Fruit fly (Drosophila melanogaster) whole organism, pupa: ENCODE measurements around the gene CG34409.

Experiments used
- CG10348 ChIP-seq: fragments of 200-800 bp; sonication (Bioruptor generic); IDR thresholded peaks from 2 replicates; pipeline ENCODE4 v1.3.6; 2022; ENCODE audit warnings: missing biosample characterization, missing genetic modification characterization
- CG12605 ChIP-seq: fragments of 200-800 bp; sonication (Bioruptor generic); IDR thresholded peaks from 2 replicates; pipeline ENCODE4 v1.3.6; 2022; ENCODE audit warnings: missing biosample characterization, missing genetic modification characterization
- CG13204 ChIP-seq: fragments of 200-800 bp; sonication (Bioruptor generic); optimal IDR thresholded peaks from 2 replicates; lab custom pipeline; 2018; ENCODE audit warnings: missing biosample characterization, mild to moderate bottlenecking, missing genetic modification characterization, moderate library complexity
- CG15710 ChIP-seq: fragments of 200-800 bp; sonication (Bioruptor generic); optimal IDR thresholded peaks from 2 replicates; lab custom pipeline; 2018; ENCODE audit warnings: missing biosample characterization, mild to moderate bottlenecking, missing genetic modification characterization, moderate library complexity
- CG17806 ChIP-seq: fragments of 200-800 bp; sonication (Bioruptor generic); optimal IDR thresholded peaks from 2 replicates; lab custom pipeline; 2018; ENCODE audit warnings: missing biosample characterization, mild to moderate bottlenecking, missing genetic modification characterization, moderate library complexity
- CG32121 ChIP-seq: fragments of 200-800 bp; sonication (Bioruptor generic); IDR thresholded peaks from 2 replicates; pipeline ENCODE4 v1.3.6; 2022; ENCODE audit warnings: missing biosample characterization, missing genetic modification characterization
- CG8159 ChIP-seq: fragments of 200-800 bp; sonication (Bioruptor generic); optimal IDR thresholded peaks from 3 replicates; lab custom pipeline; 2018; ENCODE audit warnings: missing biosample characterization, mild to moderate bottlenecking, missing genetic modification characterization, moderate library complexity
- CG8301 ChIP-seq: fragments of 200-800 bp; sonication (Bioruptor generic); optimal IDR thresholded peaks from 2 replicates; lab custom pipeline; 2018; ENCODE audit warnings: missing biosample characterization, mild to moderate bottlenecking, missing genetic modification characterization
- CG9948 ChIP-seq: fragments of 200-800 bp; sonication (Bioruptor generic); optimal IDR thresholded peaks from 2 replicates; lab custom pipeline; 2018; ENCODE audit warnings: missing biosample characterization, mild to moderate bottlenecking, missing genetic modification characterization, moderate library complexity
- EcR ChIP-seq: fragments of 200-800 bp; sonication (Bioruptor generic); optimal IDR thresholded peaks from 3 replicates; lab custom pipeline; 2019; ENCODE audit warnings: missing biosample characterization, missing genetic modification characterization, mild to moderate bottlenecking, moderate library complexity, missing genetic modification reagents

dm6 chr3R:9701148-9701703, 44.9 kb downstream of the CG34409 start:
- TF ChIP-seq CG15710 (tag; lab: Kevin White, UChicago) (no peak), CG13204 (GFP tag; lab: Kevin White, UChicago) (no peak), EcR (no peak), CG8159 (no peak), CG32121 (GFP tag; lab: Robert Waterston, UW) (no peak), CG12605 (no peak), CG10348 (GFP tag; lab: Robert Waterston, UW) (no peak), CG8301 (tag; lab: Kevin White, UChicago) (no peak), CG9948 (tag; lab: Kevin White, UChicago) (no peak), CG17806 (tag; lab: Kevin White, UChicago) (no peak)
